Worm (Caenorhabditis elegans): Measurements from ENCODE around the gene F22F1.2.

DNA sequence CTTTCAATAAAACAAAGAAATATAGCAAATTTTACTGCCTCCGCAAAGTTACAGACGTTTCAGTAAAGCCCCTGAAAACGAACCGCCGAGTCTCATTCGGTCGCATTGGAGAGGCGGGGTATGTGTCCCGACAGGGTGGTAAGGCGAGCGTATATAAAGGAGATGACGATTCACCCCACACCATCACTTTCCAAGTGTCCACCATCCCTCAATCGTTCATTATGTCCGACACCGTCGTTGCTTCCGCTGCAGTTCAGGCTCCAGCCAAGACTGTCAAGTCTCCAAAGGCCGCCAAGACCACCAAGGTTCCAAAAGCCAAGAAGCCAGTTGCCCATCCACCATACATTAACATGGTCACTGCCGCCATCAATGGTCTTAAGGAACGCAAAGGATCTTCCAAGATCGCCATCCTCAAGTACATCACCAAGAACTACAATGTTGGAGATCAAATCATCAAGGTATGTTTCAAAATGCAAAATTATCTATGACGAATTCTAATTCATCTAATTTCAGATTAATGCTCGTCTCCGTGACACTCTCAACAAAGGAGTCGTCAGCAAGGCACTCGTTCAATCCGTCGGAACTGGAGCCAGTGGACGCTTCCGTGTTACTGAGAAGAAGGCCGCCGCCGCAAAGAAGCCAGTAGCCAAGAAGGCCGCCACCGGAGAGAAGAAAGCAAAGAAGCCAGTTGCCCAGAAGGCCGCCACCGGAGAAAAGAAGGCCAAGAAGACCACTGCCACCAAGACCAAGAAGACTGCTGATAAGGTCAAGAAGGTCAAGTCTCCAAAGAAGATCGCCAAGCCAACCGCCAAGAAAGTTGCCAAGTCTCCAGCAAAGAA, 8.7 kb upstream of the F22F1.2 start, which contains the start of gene hil-3:
- peak; percentile 14 for TF ChIP-seq ama-1 (optimal IDR thresholded peaks at IDR 0.05)
- no peak for TF ChIP-seq aly-2 (tag; optimal IDR thresholded peaks at IDR 0.05)
- no peak for TF ChIP-seq egl-5 (tag; optimal IDR thresholded peaks at IDR 0.05)
- TF ChIP-seq ceh-16 (tag; optimal IDR thresholded peaks at IDR 0.05) = no peak
- no peak for TF ChIP-seq unc-62 (GFP tag; optimal IDR thresholded peaks at IDR 0.05)
- TF ChIP-seq ztf-4 (tag; optimal IDR thresholded peaks at IDR 0.05) = no peak
- no peak for TF ChIP-seq skn-1 (tag; optimal IDR thresholded peaks at IDR 0.05)
- no peak for TF ChIP-seq ceh-82 (tag; optimal IDR thresholded peaks at IDR 0.05)
- TF ChIP-seq eor-1 (tag; optimal IDR thresholded peaks at IDR 0.05) = no peak
- no peak for TF ChIP-seq R02D3.7 (tag; optimal IDR thresholded peaks at IDR 0.05)
- TF ChIP-seq elt-3 (tag; optimal IDR thresholded peaks at IDR 0.05) = no peak

Measured in whole organism, L3 larva.